Worm (Caenorhabditis elegans) whole organism, late embryonic: ENCODE data around the gene D1046.16.
A peak's percentile ranks its signal among the peaks of the same experiment; 100 is the strongest.

Experiments used
- C38D4.7 ChIP-seq: fragments of 200-800 bp; sonication (Bioruptor generic); optimal IDR thresholded peaks from 2 replicates; lab custom pipeline; 2018; ENCODE audit warnings: mild to moderate bottlenecking, missing genetic modification characterization, moderate library complexity, missing compliant biosample characterization
- F13H6.1 ChIP-seq: sonication (generic microtip); optimal IDR thresholded peaks from 2 replicates; lab custom pipeline; 2016; ENCODE audit warnings: missing genetic modification characterization, missing compliant biosample characterization
- T23F11.4 ChIP-seq: fragments of 200-800 bp; sonication (Bioruptor generic); optimal IDR thresholded peaks from 2 replicates; lab custom pipeline; 2018; ENCODE audit warnings: mild to moderate bottlenecking, missing genetic modification characterization, missing compliant biosample characterization
- Y22D7AL.16 ChIP-seq: sonication (generic microtip); optimal IDR thresholded peaks from 2 replicates; lab custom pipeline; 2016; ENCODE audit warnings: missing genetic modification characterization, missing compliant biosample characterization
- ahr-1 ChIP-seq: sonication (generic microtip); optimal IDR thresholded peaks from 2 replicates; lab custom pipeline; 2016; ENCODE audit warnings: missing genetic modification characterization, missing compliant biosample characterization
- ceh-14 ChIP-seq: sonication (generic microtip); optimal IDR thresholded peaks from 2 replicates; lab custom pipeline; 2016; ENCODE audit warnings: missing genotype, missing genetic modification characterization, missing compliant biosample characterization
- ceh-18 ChIP-seq: sonication (generic microtip); optimal IDR thresholded peaks from 2 replicates; lab custom pipeline; 2016; ENCODE audit warnings: missing genetic modification characterization, missing compliant biosample characterization
- ceh-19 ChIP-seq: fragments of 200-800 bp; sonication (Bioruptor generic); optimal IDR thresholded peaks from 2 replicates; lab custom pipeline; 2018; ENCODE audit warnings: mild to moderate bottlenecking, missing genetic modification characterization, missing compliant biosample characterization
- ceh-22 ChIP-seq: sonication (generic microtip); optimal IDR thresholded peaks from 2 replicates; lab custom pipeline; 2017; ENCODE audit warnings: missing biosample characterization, missing genetic modification characterization
- ceh-24 ChIP-seq: sonication (generic microtip); optimal IDR thresholded peaks from 2 replicates; lab custom pipeline; 2016; ENCODE audit warnings: mild to moderate bottlenecking, missing genetic modification characterization, missing compliant biosample characterization
- ceh-31 ChIP-seq: sonication (generic microtip); optimal IDR thresholded peaks from 2 replicates; lab custom pipeline; 2016; ENCODE audit warnings: missing genetic modification characterization, missing compliant biosample characterization
- ceh-48 ChIP-seq: sonication (generic microtip); optimal IDR thresholded peaks from 2 replicates; lab custom pipeline; 2016; ENCODE audit warnings: missing genetic modification characterization, inconsistent platforms, missing compliant biosample characterization
- ceh-9 ChIP-seq: sonication (generic microtip); optimal IDR thresholded peaks from 2 replicates; lab custom pipeline; 2016; ENCODE audit warnings: mild to moderate bottlenecking, missing genetic modification characterization, inconsistent platforms, missing compliant biosample characterization
- che-1 ChIP-seq: sonication (generic microtip); optimal IDR thresholded peaks from 2 replicates; lab custom pipeline; 2016; ENCODE audit warnings: mild to moderate bottlenecking, missing genetic modification characterization, missing compliant biosample characterization
- dve-1 ChIP-seq: sonication (generic microtip); optimal IDR thresholded peaks from 2 replicates; lab custom pipeline; 2017; ENCODE audit warnings: antibody characterized with exemption, mild to moderate bottlenecking, missing genetic modification characterization, missing compliant biosample characterization
- elt-4 ChIP-seq: sonication (generic microtip); optimal IDR thresholded peaks from 2 replicates; lab custom pipeline; 2016; ENCODE audit warnings: missing genetic modification characterization, missing compliant biosample characterization
- ets-4 ChIP-seq: sonication (generic microtip); optimal IDR thresholded peaks from 2 replicates; lab custom pipeline; 2016; ENCODE audit warnings: missing genetic modification characterization, missing compliant biosample characterization
- eyg-1 ChIP-seq: sonication (generic microtip); optimal IDR thresholded peaks from 2 replicates; lab custom pipeline; 2016; ENCODE audit warnings: missing genotype, missing genetic modification characterization, missing compliant biosample characterization
- fkh-6 ChIP-seq: sonication (generic microtip); optimal IDR thresholded peaks from 2 replicates; lab custom pipeline; 2016; ENCODE audit warnings: missing genetic modification characterization, missing compliant biosample characterization
- hlh-13 ChIP-seq: fragments of 200-800 bp; sonication (Bioruptor generic); optimal IDR thresholded peaks from 2 replicates; lab custom pipeline; 2018; ENCODE audit warnings: mild to moderate bottlenecking, missing genetic modification characterization, missing compliant biosample characterization
- lin-11 ChIP-seq: fragments of 200-800 bp; sonication (Bioruptor generic); optimal IDR thresholded peaks from 2 replicates; lab custom pipeline; 2018; ENCODE audit warnings: mild to moderate bottlenecking, missing genetic modification characterization, missing compliant biosample characterization
- madf-2 ChIP-seq: sonication (generic microtip); optimal IDR thresholded peaks from 2 replicates; lab custom pipeline; 2017; ENCODE audit warnings: missing genetic modification characterization, missing compliant biosample characterization
- nfya-1 ChIP-seq: sonication (generic microtip); optimal IDR thresholded peaks from 2 replicates; lab custom pipeline; 2017; ENCODE audit warnings: missing genetic modification characterization, mild to moderate bottlenecking, missing compliant biosample characterization, antibody characterized with exemption, moderate library complexity
- nhr-11 ChIP-seq: fragments of 150-350 bp; optimal IDR thresholded peaks from 2 replicates; lab custom pipeline; 2014; ENCODE audit warnings: missing biosample characterization, missing genetic modification characterization
- npax-4 ChIP-seq: sonication (generic microtip); optimal IDR thresholded peaks from 2 replicates; lab custom pipeline; 2016; ENCODE audit warnings: missing genetic modification characterization, missing compliant biosample characterization
- odd-2 ChIP-seq: sonication (generic microtip); optimal IDR thresholded peaks from 2 replicates; lab custom pipeline; 2017; ENCODE audit warnings: antibody characterized with exemption, mild to moderate bottlenecking, missing genetic modification characterization, missing compliant biosample characterization
- pag-3 ChIP-seq: sonication (generic microtip); optimal IDR thresholded peaks from 2 replicates; lab custom pipeline; 2016; ENCODE audit warnings: missing compliant biosample characterization, missing genetic modification characterization, borderline replicate concordance
- pat-9 ChIP-seq: fragments of 200-800 bp; sonication (Bioruptor generic); optimal IDR thresholded peaks from 2 replicates; lab custom pipeline; 2018; ENCODE audit warnings: mild to moderate bottlenecking, missing genetic modification characterization, moderate library complexity, missing compliant biosample characterization
- pax-1 ChIP-seq: fragments of 150-350 bp; optimal IDR thresholded peaks from 2 replicates; lab custom pipeline; 2014; ENCODE audit warnings: missing biosample characterization, missing genetic modification characterization
- pha-2 ChIP-seq: sonication (generic microtip); optimal IDR thresholded peaks from 2 replicates; lab custom pipeline; 2017; ENCODE audit warnings: mild to moderate bottlenecking, missing genetic modification characterization, missing compliant biosample characterization
- pros-1 ChIP-seq: fragments of 150-350 bp; optimal IDR thresholded peaks from 2 replicates; lab custom pipeline; 2014; ENCODE audit warnings: missing biosample characterization, missing genetic modification reagents, missing genetic modification characterization
- ref-2 ChIP-seq: sonication (generic microtip); optimal IDR thresholded peaks from 2 replicates; lab custom pipeline; 2016; ENCODE audit warnings: missing genetic modification characterization, missing compliant biosample characterization
- rnt-1 ChIP-seq: sonication (generic microtip); optimal IDR thresholded peaks from 2 replicates; lab custom pipeline; 2016; ENCODE audit warnings: missing genetic modification characterization, missing compliant biosample characterization
- sdc-2 ChIP-seq: sonication (generic microtip); optimal IDR thresholded peaks from 2 replicates; lab custom pipeline; 2016; ENCODE audit warnings: missing genotype, missing genetic modification characterization, missing compliant biosample characterization
- sox-2 ChIP-seq: fragments of 200-800 bp; sonication (Bioruptor generic); IDR thresholded peaks from 2 replicates; pipeline ENCODE4 v1.3.6; 2022; ENCODE audit warnings: missing genetic modification reagents, missing genetic modification characterization, missing compliant biosample characterization
- syd-9 ChIP-seq: sonication (generic microtip); optimal IDR thresholded peaks from 2 replicates; lab custom pipeline; 2016; ENCODE audit warnings: mild to moderate bottlenecking, missing genetic modification characterization, moderate library complexity, missing compliant biosample characterization
- tbx-7 ChIP-seq: sonication (generic microtip); optimal IDR thresholded peaks from 2 replicates; lab custom pipeline; 2016; ENCODE audit warnings: missing genotype, missing genetic modification characterization, missing compliant biosample characterization
- unc-3 ChIP-seq, 2 experiments: fragments of 200-800 bp in 1 of 2; sonication (Bioruptor generic) in 1 of 2; sonication (generic microtip) in 1 of 2; conservative IDR thresholded peaks in 1 of 2; optimal IDR thresholded peaks in 1 of 2; 2 replicates each; pipeline versions ENCODE4 v1.3.6 to Lab custom; 2016 to 2022; ENCODE audit warnings: missing compliant biosample characterization in 2 of 2, missing genetic modification characterization in 2 of 2, missing genetic modification reagents in 1 of 2
- unc-42 ChIP-seq: sonication (generic microtip); optimal IDR thresholded peaks from 2 replicates; lab custom pipeline; 2016; ENCODE audit warnings: missing genotype, missing genetic modification characterization, missing compliant biosample characterization
- unc-55 ChIP-seq: sonication (generic microtip); optimal IDR thresholded peaks from 2 replicates; lab custom pipeline; 2017; ENCODE audit warnings: missing biosample characterization, missing genetic modification reagents, missing genetic modification characterization
- unc-86 ChIP-seq: sonication (generic microtip); optimal IDR thresholded peaks from 2 replicates; lab custom pipeline; 2016; ENCODE audit warnings: missing genetic modification characterization, missing compliant biosample characterization
- zip-5 ChIP-seq: sonication (generic microtip); optimal IDR thresholded peaks from 2 replicates; lab custom pipeline; 2016; ENCODE audit warnings: missing genetic modification characterization, missing compliant biosample characterization
- ztf-16 ChIP-seq: sonication (generic microtip); optimal IDR thresholded peaks from 2 replicates; lab custom pipeline; 2017; ENCODE audit warnings: missing genetic modification characterization, missing compliant biosample characterization

Gene D1046.16

ce11 chrIV:8927093-8927492 lies 5.1 kb downstream of the D1046.16 start (continued):
- peak; percentile 93 for TF ChIP-seq ceh-14
- TF ChIP-seq odd-2 (tag; lab: Kevin White, UChicago) = peak; percentile 62
- TF ChIP-seq pros-1 (tag; lab: Kevin White, UChicago) = peak; percentile 29
- TF ChIP-seq ceh-18 = peak; percentile 92
- TF ChIP-seq pax-1 = no peak
- TF ChIP-seq nfya-1 (tag; lab: Kevin White, UChicago) = peak; percentile 66
- peak; percentile 90 for TF ChIP-seq eyg-1 (tag; lab: Kevin White, UChicago)
- peak; percentile 86 for TF ChIP-seq rnt-1
- peak; percentile 89 for TF ChIP-seq ceh-31 (tag; lab: Kevin White, UChicago)
- TF ChIP-seq ahr-1 (tag; lab: Kevin White, UChicago) = peak; percentile 95
- peak; percentile 78 for TF ChIP-seq npax-4 (tag; lab: Kevin White, UChicago)
- TF ChIP-seq unc-55 (GFP tag; lab: Kevin White, UChicago) = peak; percentile 75
- TF ChIP-seq sdc-2 (tag; lab: Kevin White, UChicago) = peak; percentile 90
- peak; percentile 78 for TF ChIP-seq ets-4 (tag; lab: Kevin White, UChicago)
- peak; percentile 71 for TF ChIP-seq ceh-9 (tag; lab: Kevin White, UChicago)
- no peak for TF ChIP-seq elt-4 (tag; lab: Kevin White, UChicago)
- no peak for TF ChIP-seq ceh-22 (tag; lab: Kevin White, UChicago)
- TF ChIP-seq unc-42 (tag; lab: Kevin White, UChicago) = peak; percentile 33
- TF ChIP-seq pag-3 = peak; percentile 91
- peak; percentile 89 for TF ChIP-seq Y22D7AL.16 (tag; lab: Kevin White, UChicago)
- TF ChIP-seq hlh-13 = peak; percentile 96
- TF ChIP-seq unc-3 (GFP tag; conservative IDR thresholded peaks at IDR 0.05; lab: Robert Waterston, UW) = peak; percentile 88
- TF ChIP-seq unc-3 (tag; optimal IDR thresholded peaks at IDR 0.05; lab: Kevin White, UChicago) = peak; percentile 91
- peak; percentile 69 for TF ChIP-seq tbx-7 (tag; lab: Kevin White, UChicago)
- peak; percentile 95 for TF ChIP-seq F13H6.1 (tag; lab: Kevin White, UChicago)
- TF ChIP-seq pat-9 (tag; lab: Kevin White, UChicago) = peak; percentile 97

- TF ChIP-seq ref-2 (tag; lab: Kevin White, UChicago) = no peak
- TF ChIP-seq che-1 (tag; lab: Kevin White, UChicago) = no peak
- no peak for TF ChIP-seq pax-1
- no peak for TF ChIP-seq ceh-31 (tag; lab: Kevin White, UChicago)
- no peak for TF ChIP-seq ceh-24
- TF ChIP-seq T23F11.4 (GFP tag; lab: Kevin White, UChicago) = no peak
- TF ChIP-seq pag-3 = no peak
These were observed 8.1 kb downstream of the D1046.16 start, which contains the start of the genes D1046.18 and slc-25A26 for ce11 chrIV:8929942-8930492. Gene D1046.18, plus strand, starts transcription at chrIV:8930242. Gene slc-25A26, plus strand, starts transcription at chrIV:8930442.

ce11 chrIV:8933575-8933974 lies 11.6 kb downstream of the D1046.16 start, which contains the start of gene D1046.4:
Gene D1046.4, plus strand, starts transcription at chrIV:8933875.
- TF ChIP-seq F13H6.1 (tag; lab: Kevin White, UChicago) (no peak), syd-9 (no peak), ceh-9 (tag; lab: Kevin White, UChicago) (no peak), pha-2 (tag; lab: Kevin White, UChicago) (no peak), elt-4 (tag; lab: Kevin White, UChicago) (no peak), ahr-1 (tag; lab: Kevin White, UChicago) (no peak), nhr-11 (tag; lab: Kevin White, UChicago) (no peak), madf-2 (tag; lab: Kevin White, UChicago) (no peak), unc-86 (no peak), ceh-19 (GFP tag; lab: Kevin White, UChicago) (no peak), unc-42 (tag; lab: Kevin White, UChicago) (no peak), zip-5 (tag; lab: Kevin White, UChicago) (no peak), dve-1 (tag; lab: Kevin White, UChicago) (no peak), ztf-16 (tag; lab: Kevin White, UChicago) (no peak), ceh-48 (tag; lab: Kevin White, UChicago) (no peak), Y22D7AL.16 (tag; lab: Kevin White, UChicago) (no peak), lin-11 (tag; lab: Kevin White, UChicago) (no peak), sox-2 (GFP tag; lab: Robert Waterston, UW) (no peak), fkh-6 (no peak), C38D4.7 (GFP tag; lab: Kevin White, UChicago) (no peak)
